Fruit fly (Drosophila melanogaster) whole organism, adult: ENCODE data around the gene CG33258.
A peak's percentile ranks its signal among the peaks of the same experiment; 100 is the strongest.

Experiments
- CG11617 ChIP-seq: fragments of 200-800 bp; sonication (Bioruptor generic); optimal IDR thresholded peaks from 2 replicates; lab custom pipeline; 2017; ENCODE audit warnings: mild to moderate bottlenecking, missing biosample characterization, missing genetic modification reagents, missing genetic modification characterization
- CG12768 ChIP-seq: fragments of 200-800 bp; sonication (Bioruptor generic); optimal IDR thresholded peaks from 2 replicates; lab custom pipeline; 2017; ENCODE audit warnings: missing biosample characterization, missing genetic modification characterization, mild to moderate bottlenecking, moderate library complexity, missing genetic modification reagents
- CG14711 ChIP-seq: fragments of 200-800 bp; sonication (Bioruptor generic); optimal IDR thresholded peaks from 2 replicates; lab custom pipeline; 2018; ENCODE audit warnings: missing biosample characterization, mild to moderate bottlenecking, missing genetic modification characterization, moderate library complexity
- CG1620 ChIP-seq: fragments of 200-800 bp; sonication (Bioruptor generic); optimal IDR thresholded peaks from 2 replicates; lab custom pipeline; 2016; ENCODE audit warnings: missing biosample characterization, missing genetic modification characterization
- CG33017 ChIP-seq: fragments of 200-800 bp; sonication (Bioruptor generic); optimal IDR thresholded peaks from 2 replicates; lab custom pipeline; 2018; ENCODE audit warnings: missing biosample characterization, mild to moderate bottlenecking, missing genetic modification characterization, moderate library complexity
- CG5204 ChIP-seq: fragments of 200-800 bp; sonication (Bioruptor generic); optimal IDR thresholded peaks from 2 replicates; lab custom pipeline; 2016; ENCODE audit warnings: missing biosample characterization, missing genetic modification characterization
- CG7045 ChIP-seq: fragments of 200-800 bp; sonication (Bioruptor generic); optimal IDR thresholded peaks from 2 replicates; lab custom pipeline; 2017; ENCODE audit warnings: missing biosample characterization, mild to moderate bottlenecking, missing genetic modification characterization
- CG7101 ChIP-seq: fragments of 200-800 bp; sonication (Bioruptor generic); optimal IDR thresholded peaks from 2 replicates; lab custom pipeline; 2018; ENCODE audit warnings: missing biosample characterization, mild to moderate bottlenecking, missing genetic modification characterization, moderate library complexity
- Clk ChIP-seq: fragments of 200-800 bp; sonication (Bioruptor generic); optimal IDR thresholded peaks from 2 replicates; lab custom pipeline; 2017; ENCODE audit warnings: missing biosample characterization, missing genetic modification characterization
- Crg-1 ChIP-seq: fragments of 200-800 bp; sonication (Bioruptor generic); optimal IDR thresholded peaks from 2 replicates; lab custom pipeline; 2016; ENCODE audit warnings: missing biosample characterization, missing genetic modification characterization
- Hr96 ChIP-seq: fragments of 200-800 bp; sonication (Bioruptor generic); optimal IDR thresholded peaks from 2 replicates; lab custom pipeline; 2016; ENCODE audit warnings: missing biosample characterization, missing genetic modification characterization
- Mnt ChIP-seq: fragments of 200-800 bp; sonication (Bioruptor generic); optimal IDR thresholded peaks from 2 replicates; lab custom pipeline; 2016; ENCODE audit warnings: missing biosample characterization, mild to moderate bottlenecking, missing genetic modification characterization
- bab1 ChIP-seq: fragments of 200-800 bp; sonication (Bioruptor generic); optimal IDR thresholded peaks from 3 replicates; lab custom pipeline; 2019; ENCODE audit warnings: missing biosample characterization, mild to moderate bottlenecking, missing genetic modification characterization, moderate library complexity
- cic ChIP-seq: fragments of 200-800 bp; sonication (Bioruptor generic); optimal IDR thresholded peaks from 2 replicates; lab custom pipeline; 2017; ENCODE audit warnings: missing biosample characterization, mild to moderate bottlenecking, missing genetic modification characterization, moderate library complexity
- cnc ChIP-seq, 2 experiments: fragments of >200 bp; optimal IDR thresholded peaks; 2 replicates each; lab custom pipeline; 2017
- kay ChIP-seq: fragments of 200-800 bp; sonication (Bioruptor generic); peaks from one replicate; lab custom pipeline; 2016; ENCODE audit warnings: missing biosample characterization, missing genetic modification characterization, borderline replicate concordance
- ovo ChIP-seq: fragments of 200-800 bp; sonication (Bioruptor generic); optimal IDR thresholded peaks from 2 replicates; lab custom pipeline; 2016; ENCODE audit warnings: missing biosample characterization, missing genetic modification characterization
- pad ChIP-seq: fragments of 200-800 bp; sonication (Bioruptor generic); optimal IDR thresholded peaks from 3 replicates; lab custom pipeline; 2017; ENCODE audit warnings: missing biosample characterization, missing genetic modification characterization, mild to moderate bottlenecking, moderate library complexity, missing genetic modification reagents
- tj ChIP-seq: fragments of 200-800 bp; sonication (Bioruptor generic); optimal IDR thresholded peaks from 3 replicates; lab custom pipeline; 2017; ENCODE audit warnings: missing biosample characterization, mild to moderate bottlenecking, missing genetic modification characterization, moderate library complexity
- toe ChIP-seq: fragments of 200-800 bp; sonication (Bioruptor generic); optimal IDR thresholded peaks from 2 replicates; lab custom pipeline; 2016; ENCODE audit warnings: missing biosample characterization, missing genetic modification characterization

Gene CG33258

DNA sequence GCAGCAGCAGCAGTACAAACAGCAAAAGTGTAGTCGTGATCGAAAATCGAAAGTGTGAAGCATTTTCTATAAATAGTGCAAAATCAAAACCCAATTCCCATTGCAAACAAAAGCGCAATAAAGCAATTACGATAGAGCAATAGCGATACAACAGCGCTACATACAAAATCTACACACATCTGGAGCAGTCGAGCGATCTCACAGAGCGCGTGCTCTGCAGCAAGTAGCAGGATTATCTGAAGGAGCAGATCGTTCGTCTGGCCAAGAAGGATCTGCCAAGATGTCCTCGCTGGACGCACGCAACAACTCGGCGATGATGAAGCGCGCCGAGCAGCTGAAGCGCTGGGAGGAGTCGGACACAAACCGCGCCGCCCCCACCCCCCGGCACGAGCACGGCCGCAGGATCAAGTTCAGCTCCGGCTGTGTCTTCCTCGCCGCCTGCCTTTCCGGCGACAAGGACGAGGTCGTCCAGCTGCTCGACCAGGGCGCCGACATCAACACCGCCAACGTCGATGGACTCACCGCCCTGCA is 29.3 kb upstream of the CG33258 start:
- no peak for TF ChIP-seq CG5204 (GFP tag; lab: Kevin White, UChicago)
- TF ChIP-seq toe (GFP tag; lab: Kevin White, UChicago) = no peak
- no peak for TF ChIP-seq CG7045 (GFP tag; lab: Kevin White, UChicago)
- no peak for TF ChIP-seq pad (GFP tag; lab: Kevin White, UChicago)
- TF ChIP-seq CG1620 (GFP tag; lab: Kevin White, UChicago) = no peak
- no peak for TF ChIP-seq CG33017 (tag; lab: Kevin White, UChicago)
- no peak for TF ChIP-seq ovo
- TF ChIP-seq CG7101 (tag; lab: Kevin White, UChicago) = no peak
- TF ChIP-seq kay = no peak
- no peak for TF ChIP-seq CG14711 (tag; lab: Kevin White, UChicago)
- no peak for TF ChIP-seq Clk (GFP tag; lab: Kevin White, UChicago)
- no peak for TF ChIP-seq Mnt (GFP tag; lab: Kevin White, UChicago)
- TF ChIP-seq cic (GFP tag; lab: Kevin White, UChicago) = no peak
- no peak for TF ChIP-seq CG11617 (GFP tag; lab: Kevin White, UChicago)
- TF ChIP-seq CG12768 (GFP tag; lab: Kevin White, UChicago) = no peak
- no peak for TF ChIP-seq Hr96 (GFP tag; lab: Kevin White, UChicago)
- no peak for TF ChIP-seq Crg-1 (GFP tag; lab: Kevin White, UChicago)
- no peak for TF ChIP-seq bab1 (GFP tag; lab: Kevin White, UChicago)

dm6 chr3L:16054095-16054494 is 28.3 kb upstream of the CG33258 start:
- no peak for TF ChIP-seq CG7101 (tag; lab: Kevin White, UChicago)
- peak; percentile 2 for TF ChIP-seq CG14711 (tag; lab: Kevin White, UChicago)
- peak; percentile 38 for TF ChIP-seq CG12768 (GFP tag; lab: Kevin White, UChicago)
- no peak for TF ChIP-seq CG11617 (GFP tag; lab: Kevin White, UChicago)

DNA sequence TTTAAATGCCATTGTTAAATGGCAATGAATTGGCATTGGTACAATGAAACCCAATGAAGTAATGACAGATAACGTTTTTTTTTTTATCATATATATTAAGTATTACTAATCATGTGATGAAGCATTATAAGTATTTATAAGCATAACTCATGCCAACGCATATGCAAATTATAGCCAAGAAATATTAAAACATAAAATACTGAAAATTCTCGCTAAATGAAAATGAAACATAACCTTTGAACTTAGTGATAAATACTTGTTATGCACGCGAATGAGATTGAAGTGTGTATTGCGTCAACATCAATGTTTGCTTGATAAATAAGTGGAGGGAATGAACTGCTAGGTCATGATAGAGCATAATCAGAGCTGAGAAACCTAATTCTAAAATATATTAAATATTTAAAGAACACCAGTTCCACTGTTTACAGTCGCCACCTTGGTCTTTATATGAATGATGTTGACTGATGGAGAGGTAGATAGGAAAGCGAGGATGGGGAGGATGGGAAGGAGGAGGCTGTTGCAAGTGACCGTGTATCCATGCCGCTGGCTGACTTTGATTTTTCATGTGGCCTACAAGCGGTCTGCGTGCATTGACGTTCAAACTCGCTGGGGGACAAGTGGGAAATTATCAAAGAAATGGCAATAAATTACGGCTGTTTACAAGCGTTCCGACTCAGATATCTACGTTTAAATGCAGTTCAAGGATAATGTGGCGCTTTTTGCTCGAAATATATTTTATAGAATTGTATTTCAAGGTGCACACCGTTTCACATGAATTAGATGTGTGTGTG is 26.1 kb upstream of the CG33258 start:
- TF ChIP-seq kay (peak; percentile 13), CG5204 (GFP tag; lab: Kevin White, UChicago) (no peak)

DNA sequence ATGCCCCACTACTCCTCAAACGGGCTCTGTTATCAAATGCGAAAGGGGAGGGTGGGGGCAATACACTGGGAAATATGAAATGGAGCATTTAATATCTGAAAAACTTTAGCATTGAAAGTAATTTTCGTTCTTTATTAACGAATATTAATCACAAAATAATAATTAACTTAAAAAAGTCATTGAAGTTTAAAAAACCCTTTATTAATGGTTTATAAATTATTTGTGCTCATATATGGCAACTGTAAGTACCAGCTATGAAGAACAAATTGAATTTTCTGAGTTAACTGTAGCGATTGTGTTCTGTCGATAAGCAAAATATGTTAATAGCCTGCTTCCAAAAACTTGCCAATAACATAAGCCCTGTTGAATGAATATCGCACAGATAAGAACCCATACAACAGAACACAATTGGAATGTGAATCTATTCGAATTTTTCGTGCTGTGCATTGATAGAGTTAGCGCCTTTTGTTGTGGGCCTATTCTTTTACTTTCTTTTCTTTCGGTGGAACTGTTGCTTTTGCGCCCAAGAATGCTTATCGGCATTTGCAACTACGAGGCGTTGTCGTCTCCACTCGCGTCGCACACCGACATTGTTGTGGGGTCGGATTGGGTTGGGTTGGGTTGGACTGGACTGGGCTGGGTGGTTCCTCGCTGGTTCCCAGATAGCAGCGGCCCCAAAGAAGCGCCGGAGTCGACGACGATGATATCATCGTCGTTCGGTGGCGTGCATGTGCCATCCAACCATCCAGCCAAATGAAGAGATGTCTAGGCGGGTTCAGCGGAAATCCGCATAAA is 21.3 kb upstream of the CG33258 start:
- TF ChIP-seq CG11617 (GFP tag; lab: Kevin White, UChicago) (peak; percentile 1), CG12768 (GFP tag; lab: Kevin White, UChicago) (peak; percentile 3), pad (GFP tag; lab: Kevin White, UChicago) (no peak)

- TF ChIP-seq CG33017 (tag; lab: Kevin White, UChicago) (no peak), cnc (optimal IDR thresholded peaks at IDR 0.05; lab: Kevin White, UChicago) (no peak), cic (GFP tag; lab: Kevin White, UChicago) (no peak), CG14711 (tag; lab: Kevin White, UChicago) (no peak)
Observed at dm6 chr3L:16083693-16084092, 1.3 kb downstream of the CG33258 start, which contains the start of gene CG13075. CG13075 (plus strand) TSS chr3L:16083993.

DNA sequence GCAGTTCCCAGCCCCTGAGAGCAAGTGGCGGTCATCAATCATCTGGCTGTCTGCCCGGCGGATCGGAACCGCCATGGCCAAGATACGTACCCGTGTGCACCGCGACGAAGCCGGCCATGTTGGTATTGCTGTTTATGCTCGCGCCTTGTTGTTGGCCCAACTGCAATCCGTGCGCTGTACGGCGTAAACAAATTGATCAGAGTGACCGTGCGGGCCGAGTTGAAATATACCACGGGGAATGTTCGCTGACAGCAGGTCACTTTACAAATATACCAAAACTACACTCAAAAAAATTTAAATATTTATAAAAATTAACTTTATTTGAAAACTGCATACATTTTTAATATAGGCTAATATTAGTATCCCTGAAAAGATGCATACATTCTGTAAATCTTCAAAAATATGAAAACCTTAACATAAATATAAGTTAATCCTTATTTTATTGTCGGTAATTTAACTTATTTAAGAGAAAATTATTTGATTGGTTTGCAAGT is 5.0 kb downstream of the CG33258 start, which contains the start of gene Tasp1:
Gene Tasp1, minus strand, starts transcription at position 203 of the 494 bp plus-strand sequence.
- no peak for TF ChIP-seq pad (GFP tag; lab: Kevin White, UChicago)
- no peak for TF ChIP-seq cnc (optimal IDR thresholded peaks at IDR 0.05; lab: Kevin White, UChicago)
- TF ChIP-seq Mnt (GFP tag; lab: Kevin White, UChicago) = peak; percentile 37
- TF ChIP-seq CG33017 (tag; lab: Kevin White, UChicago) = peak; percentile 31
- TF ChIP-seq CG7045 (GFP tag; lab: Kevin White, UChicago) = no peak
- TF ChIP-seq CG14711 (tag; lab: Kevin White, UChicago) = peak; percentile 44
- TF ChIP-seq CG12768 (GFP tag; lab: Kevin White, UChicago) = no peak
- TF ChIP-seq Crg-1 (GFP tag; lab: Kevin White, UChicago) = no peak
- TF ChIP-seq ovo = no peak
- TF ChIP-seq cic (GFP tag; lab: Kevin White, UChicago) = no peak
- no peak for TF ChIP-seq CG5204 (GFP tag; lab: Kevin White, UChicago)
- TF ChIP-seq tj (GFP tag; lab: Kevin White, UChicago) = peak; percentile 13
- peak; percentile 22 for TF ChIP-seq CG11617 (GFP tag; lab: Kevin White, UChicago)
- TF ChIP-seq toe (GFP tag; lab: Kevin White, UChicago) = no peak
- no peak for TF ChIP-seq CG1620 (GFP tag; lab: Kevin White, UChicago)
- no peak for TF ChIP-seq Clk (GFP tag; lab: Kevin White, UChicago)
- no peak for TF ChIP-seq kay
- TF ChIP-seq Hr96 (GFP tag; lab: Kevin White, UChicago) = no peak
- TF ChIP-seq CG7101 (tag; lab: Kevin White, UChicago) = peak; percentile 59
- TF ChIP-seq bab1 (GFP tag; lab: Kevin White, UChicago) = peak; percentile 72
